Fruit fly (Drosophila melanogaster) whole organism, wandering third instar larva: ENCODE results near the gene REPTOR.
A peak's percentile ranks its signal among the peaks of the same experiment; 100 is the strongest.

Experiments used
- Abd-B ChIP-seq: fragments of >200 bp; optimal IDR thresholded peaks from 2 replicates; lab custom pipeline; 2017; ENCODE audit warnings: missing biosample characterization, missing genetic modification characterization
- CG32264 ChIP-seq: fragments of 200-800 bp; sonication (Bioruptor generic); optimal IDR thresholded peaks from 2 replicates; lab custom pipeline; 2016; ENCODE audit warnings: missing biosample characterization, missing genetic modification characterization
- Dif ChIP-seq: fragments of 200-275, 200-300 bp; sonication (Bioruptor generic); optimal IDR thresholded peaks from 2 replicates; lab custom pipeline; 2018; ENCODE audit warnings: missing biosample characterization, missing genetic modification characterization; ENCODE audit not compliant: partially characterized antibody
- GATAd ChIP-seq: sonication (Bioruptor generic); optimal IDR thresholded peaks from 2 replicates; lab custom pipeline; 2016; ENCODE audit warnings: missing biosample characterization, missing genetic modification characterization
- Jra ChIP-seq: sonication (Bioruptor generic); optimal IDR thresholded peaks from 2 replicates; lab custom pipeline; 2016; ENCODE audit warnings: missing biosample characterization, missing genetic modification characterization
- Mio ChIP-seq: sonication (Bioruptor generic); optimal IDR thresholded peaks from 2 replicates; lab custom pipeline; 2016; ENCODE audit warnings: missing biosample characterization, missing genetic modification characterization
- N ChIP-seq: fragments of >200 bp; optimal IDR thresholded peaks from 2 replicates; lab custom pipeline; 2018; ENCODE audit warnings: missing biosample characterization, missing external identifiers, missing genetic modification characterization
- OdsH ChIP-seq: fragments of 200-800 bp; sonication (Bioruptor generic); optimal IDR thresholded peaks from 2 replicates; lab custom pipeline; 2016; ENCODE audit warnings: missing biosample characterization, mild to moderate bottlenecking, missing genetic modification characterization
- Rel ChIP-seq, 2 experiments: fragments of 200-800 bp; sonication (Bioruptor generic) in 1 of 2; optimal IDR thresholded peaks; 2 replicates in 1 of 2; 3 replicates in 1 of 2; lab custom pipeline; 2016 to 2019; ENCODE audit warnings: mild to moderate bottlenecking in 2 of 2, missing biosample characterization in 2 of 2, missing genetic modification characterization in 2 of 2, moderate library complexity in 1 of 2
- Sp1 ChIP-seq: fragments of 200-800 bp; sonication (Bioruptor generic); optimal IDR thresholded peaks from 3 replicates; lab custom pipeline; 2019; ENCODE audit warnings: missing biosample characterization, mild to moderate bottlenecking, missing genetic modification characterization, moderate library complexity
- Vsx2 ChIP-seq: fragments of 200-300, 225-300 bp; sonication (Bioruptor generic); optimal IDR thresholded peaks from 2 replicates; lab custom pipeline; 2018; ENCODE audit warnings: missing biosample characterization, missing genetic modification characterization; ENCODE audit not compliant: partially characterized antibody
- brk ChIP-seq: fragments of 200-800 bp; sonication (Bioruptor generic); optimal IDR thresholded peaks from 2 replicates; lab custom pipeline; 2016; ENCODE audit warnings: missing biosample characterization, mild to moderate bottlenecking, missing genetic modification characterization
- dl ChIP-seq, 2 experiments: fragments of 175-275, 200-275 bp in 1 of 2; fragments of 200-275 bp in 1 of 2; sonication (Bioruptor generic); optimal IDR thresholded peaks; lab custom pipeline; 2018; ENCODE audit warnings: mild to moderate bottlenecking in 2 of 2, missing biosample characterization in 2 of 2, missing genetic modification characterization in 2 of 2, moderate library complexity in 2 of 2; ENCODE audit not compliant: partially characterized antibody in 2 of 2, insufficient read depth in 1 of 2
- dmrt93B ChIP-seq: fragments of 200-800 bp; sonication (Bioruptor generic); optimal IDR thresholded peaks from 2 replicates; lab custom pipeline; 2018; ENCODE audit warnings: missing biosample characterization, mild to moderate bottlenecking, missing genetic modification characterization
- dsf ChIP-seq: sonication (Bioruptor generic); optimal IDR thresholded peaks from 2 replicates; lab custom pipeline; 2016; ENCODE audit warnings: missing biosample characterization, missing genetic modification characterization, borderline replicate concordance
- foxo ChIP-seq, 2 experiments: fragments of 200-800 bp; sonication (Bioruptor generic); optimal IDR thresholded peaks; 2 replicates in 1 of 2; 3 replicates in 1 of 2; lab custom pipeline; 2016 to 2017; ENCODE audit warnings: missing biosample characterization in 2 of 2, missing genetic modification characterization in 2 of 2
- fru ChIP-seq: fragments of 200-800 bp; sonication (Bioruptor generic); optimal IDR thresholded peaks from 3 replicates; lab custom pipeline; 2016; ENCODE audit warnings: missing biosample characterization, mild to moderate bottlenecking, missing genetic modification characterization
- h ChIP-seq: fragments of 200-800 bp; sonication (Bioruptor generic); optimal IDR thresholded peaks from 3 replicates; lab custom pipeline; 2016; ENCODE audit warnings: missing biosample characterization, mild to moderate bottlenecking, missing genetic modification characterization
- jim ChIP-seq: fragments of 175-275, 200-325 bp; sonication (Bioruptor generic); optimal IDR thresholded peaks from 2 replicates; lab custom pipeline; 2016; ENCODE audit warnings: missing biosample characterization, mild to moderate bottlenecking, missing genetic modification characterization
- lola ChIP-seq: fragments of >200 bp; optimal IDR thresholded peaks from 2 replicates; lab custom pipeline; 2017; ENCODE audit warnings: missing biosample characterization, missing genetic modification characterization
- pan ChIP-seq: fragments of >200 bp; optimal IDR thresholded peaks from 2 replicates; lab custom pipeline; 2017
- psq ChIP-seq: fragments of 200-800 bp; sonication (Bioruptor generic); optimal IDR thresholded peaks from 3 replicates; lab custom pipeline; 2017; ENCODE audit warnings: missing biosample characterization, mild to moderate bottlenecking, missing genetic modification characterization, moderate library complexity
- rgr ChIP-seq: fragments of 200-800 bp; sonication (Bioruptor generic); optimal IDR thresholded peaks from 3 replicates; lab custom pipeline; 2016; ENCODE audit warnings: missing biosample characterization, mild to moderate bottlenecking, missing genetic modification characterization
- sage ChIP-seq: fragments of 200-800 bp; sonication (Bioruptor generic); optimal IDR thresholded peaks from 2 replicates; lab custom pipeline; 2016; ENCODE audit warnings: missing biosample characterization, mild to moderate bottlenecking, missing genetic modification characterization
- tai ChIP-seq: sonication (Bioruptor generic); optimal IDR thresholded peaks from 2 replicates; lab custom pipeline; 2016; ENCODE audit warnings: missing biosample characterization, missing genetic modification characterization
- usp ChIP-seq: fragments of >200 bp; optimal IDR thresholded peaks from 2 replicates; lab custom pipeline; 2017; ENCODE audit warnings: missing biosample characterization, missing genetic modification characterization

The REPTOR gene

DNA sequence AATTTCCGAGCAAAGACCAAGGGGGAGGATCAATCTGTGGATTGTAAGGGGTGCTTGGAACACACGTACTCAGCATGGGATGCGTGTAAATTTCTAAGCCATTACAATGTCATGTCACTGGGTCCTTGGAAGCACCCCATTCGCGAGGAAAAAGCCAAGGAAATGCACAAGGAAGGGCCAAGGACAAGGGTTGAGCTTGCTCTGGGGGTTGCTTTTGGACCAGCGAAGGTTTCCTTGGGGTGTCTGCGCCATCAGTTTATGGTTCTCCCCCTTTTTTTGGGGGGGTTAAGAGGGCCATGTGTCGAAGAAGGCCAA is 1.7 kb downstream of the REPTOR start:
- no peak for TF ChIP-seq Mio (GFP tag; lab: Kevin White, UChicago)
- TF ChIP-seq dsf (GFP tag; lab: Kevin White, UChicago), result no peak

DNA sequence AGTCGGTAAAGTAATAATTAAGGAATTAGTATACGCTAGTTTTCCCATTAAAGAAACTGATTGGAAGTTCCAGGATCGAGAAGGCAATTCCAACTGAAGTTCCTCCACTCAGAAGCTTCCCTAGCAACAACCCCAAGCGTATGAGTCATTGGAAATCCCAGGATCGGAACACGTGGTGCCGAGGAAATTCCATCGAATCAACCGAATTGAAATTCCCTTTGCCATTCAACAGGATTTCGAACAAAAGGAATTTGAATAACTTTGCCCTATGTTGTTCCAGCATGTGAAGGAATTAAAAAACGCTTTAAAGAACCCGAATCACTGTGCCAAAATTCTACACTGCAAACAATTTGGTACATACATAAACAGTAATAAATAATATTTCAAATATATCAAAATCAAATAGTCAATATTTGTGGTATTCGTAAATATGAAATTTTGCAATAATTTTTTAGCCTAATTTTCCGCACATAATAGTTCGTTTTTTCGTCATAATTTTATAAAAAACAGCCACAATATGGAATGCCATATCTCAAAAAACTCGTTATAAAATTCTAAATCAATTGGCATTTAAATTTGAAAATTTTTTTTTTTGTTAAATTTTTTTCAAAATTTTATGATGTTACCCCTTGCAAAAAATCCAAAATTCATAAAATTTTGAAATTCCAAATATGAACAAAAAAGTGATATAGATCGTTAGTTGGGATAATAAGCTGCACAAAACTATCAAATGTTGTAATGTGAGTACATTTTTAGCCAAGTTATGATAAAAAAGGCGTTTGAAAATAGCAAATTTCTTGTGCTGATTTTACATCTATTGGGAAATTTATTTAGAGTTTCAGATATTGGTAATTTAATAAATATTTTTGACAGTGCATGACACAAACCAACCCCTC is 2.3 kb downstream of the REPTOR start:
- no peak for TF ChIP-seq OdsH (GFP tag; lab: Kevin White, UChicago)
- TF ChIP-seq Dif (GFP tag; lab: Kevin White, UChicago), result no peak
- peak in 1 of 2 experiments; percentile 19 for TF ChIP-seq foxo (GFP tag; optimal IDR thresholded peaks at IDR 0.05; lab: Kevin White, UChicago)
- TF ChIP-seq tai (GFP tag; lab: Kevin White, UChicago), result peak; percentile 24
- TF ChIP-seq, all 38 proteins: peak for 2

DNA sequence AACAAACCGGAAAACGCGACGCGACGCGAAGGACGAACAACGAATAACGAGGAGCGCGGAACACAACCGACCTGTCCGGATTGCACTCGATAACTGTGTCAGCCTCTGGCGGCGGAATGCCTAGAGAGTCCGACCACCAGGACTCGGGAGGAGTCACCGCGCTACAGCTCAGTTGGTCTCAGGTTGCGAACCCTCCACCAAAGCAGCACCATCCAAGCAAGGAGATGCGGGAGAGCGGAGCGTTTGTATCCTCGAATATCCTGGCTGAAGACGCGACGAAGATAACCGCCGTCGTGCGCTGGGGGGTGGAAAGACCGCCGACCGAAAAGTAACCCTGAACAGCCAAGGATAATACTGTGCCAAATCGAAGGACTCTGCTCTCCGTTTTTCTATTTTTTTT is 5.3 kb downstream of the REPTOR start:
- TF ChIP-seq dl (GFP tag; optimal IDR thresholded peaks at IDR 0.05; lab: Kevin White, UChicago; ENCODE audit: insufficient read depth in 1 of 2, partially characterized antibody in 2 of 2) (no peak), usp (GFP tag; lab: Kevin White, UChicago) (no peak), Sp1 (GFP tag; lab: Kevin White, UChicago) (no peak), h (GFP tag; lab: Kevin White, UChicago) (no peak), N (GFP tag; lab: Kevin White, UChicago) (no peak), tai (GFP tag; lab: Kevin White, UChicago) (no peak), Abd-B (GFP tag; lab: Kevin White, UChicago) (no peak), jim (GFP tag; lab: Kevin White, UChicago) (no peak), fru (GFP tag; lab: Kevin White, UChicago) (no peak), pan (lab: Kevin White, UChicago) (no peak)
- TF ChIP-seq, all 38 proteins: peak for 0

DNA sequence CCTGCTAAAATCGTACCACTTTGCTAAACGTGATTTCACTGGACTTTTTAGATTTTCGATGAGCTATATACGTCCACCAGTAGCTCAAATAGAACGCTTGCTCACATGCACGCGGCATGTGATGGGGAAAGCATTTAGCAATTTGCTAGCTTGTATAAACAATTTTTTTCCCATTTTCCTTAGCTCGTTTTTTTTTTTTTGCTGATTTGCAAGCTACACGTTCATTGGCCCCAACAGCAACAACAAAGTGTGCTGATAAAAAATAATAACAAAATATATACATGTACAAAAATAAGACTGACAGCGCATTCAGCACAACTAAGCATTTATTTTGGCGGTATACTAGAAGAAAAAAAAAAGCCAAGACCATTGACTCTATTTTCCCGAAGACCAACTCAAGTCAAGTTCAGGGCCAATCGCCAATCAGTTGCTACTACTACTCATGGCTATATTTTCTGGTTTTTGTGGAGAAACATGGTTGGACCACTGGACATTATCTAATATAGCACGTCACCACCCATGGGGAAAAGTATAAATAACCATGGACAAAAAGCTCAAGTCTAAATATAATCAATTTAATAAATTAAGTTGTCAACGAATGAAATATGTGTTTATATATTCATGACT is 6.8 kb downstream of the REPTOR start:
- no peak for TF ChIP-seq sage
- TF ChIP-seq CG32264 (GFP tag; lab: Kevin White, UChicago), result no peak
- no peak for TF ChIP-seq Jra
- no peak for TF ChIP-seq Rel (GFP tag; optimal IDR thresholded peaks at IDR 0.05; lab: Kevin White, UChicago)
- peak; percentile 42 for TF ChIP-seq Rel (tag; optimal IDR thresholded peaks at IDR 0.05; lab: Kevin White, UChicago)
- no peak for TF ChIP-seq foxo (GFP tag; optimal IDR thresholded peaks at IDR 0.05; lab: Kevin White, UChicago)
- TF ChIP-seq dl (GFP tag; optimal IDR thresholded peaks at IDR 0.05; lab: Kevin White, UChicago; ENCODE audit: insufficient read depth in 1 of 2, partially characterized antibody in 2 of 2), result no peak
- TF ChIP-seq dmrt93B (GFP tag; lab: Kevin White, UChicago), result no peak
- no peak for TF ChIP-seq brk
- no peak for TF ChIP-seq GATAd (GFP tag; lab: Kevin White, UChicago)
- peak; percentile 26 for TF ChIP-seq tai (GFP tag; lab: Kevin White, UChicago)

DNA sequence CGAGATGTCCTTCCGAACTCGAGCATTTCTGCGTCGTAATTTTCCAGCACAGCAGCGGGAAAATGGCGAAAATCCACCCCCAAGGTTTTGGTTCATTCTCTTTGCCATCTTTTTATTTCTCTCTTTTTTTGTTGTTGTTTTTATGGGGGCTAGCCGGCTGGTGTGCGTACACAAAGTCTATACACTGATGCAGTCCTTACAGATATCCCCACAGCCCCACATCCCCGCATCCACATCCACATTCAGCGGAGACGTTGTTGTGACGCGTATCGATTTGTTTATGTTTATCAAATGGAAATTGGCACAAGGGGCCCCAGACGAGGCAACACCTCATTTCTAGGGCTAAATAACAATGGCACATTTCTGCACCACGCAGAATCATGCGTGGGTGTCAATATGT is 7.6 kb downstream of the REPTOR start:
- TF ChIP-seq dmrt93B (GFP tag; lab: Kevin White, UChicago) (no peak), foxo (GFP tag; optimal IDR thresholded peaks at IDR 0.05; lab: Kevin White, UChicago) (no peak), dl (GFP tag; optimal IDR thresholded peaks at IDR 0.05; lab: Kevin White, UChicago; ENCODE audit: insufficient read depth in 1 of 2, partially characterized antibody in 2 of 2) (no peak), sage (no peak), lola (GFP tag; lab: Kevin White, UChicago) (no peak), rgr (no peak), tai (GFP tag; lab: Kevin White, UChicago) (no peak), psq (GFP tag; lab: Kevin White, UChicago) (no peak), fru (GFP tag; lab: Kevin White, UChicago) (no peak), OdsH (GFP tag; lab: Kevin White, UChicago) (no peak), Mio (GFP tag; lab: Kevin White, UChicago) (no peak), Sp1 (GFP tag; lab: Kevin White, UChicago) (no peak), usp (GFP tag; lab: Kevin White, UChicago) (no peak), CG32264 (GFP tag; lab: Kevin White, UChicago) (no peak), Vsx2 (GFP tag; lab: Kevin White, UChicago) (no peak), Rel (GFP tag; optimal IDR thresholded peaks at IDR 0.05; lab: Kevin White, UChicago) (no peak), Rel (tag; optimal IDR thresholded peaks at IDR 0.05; lab: Kevin White, UChicago) (no peak), jim (GFP tag; lab: Kevin White, UChicago) (no peak)
- TF ChIP-seq, all 38 proteins: peak for 0
